Worm (Caenorhabditis elegans) whole organism, L4 larva: Measurements from ENCODE around the gene ZK643.5.

Source experiments
- F26F4.8 ChIP-seq: fragments of 200-800 bp; sonication (Bioruptor generic); conservative IDR thresholded peaks from 2 replicates; pipeline ENCODE4 v1.3.6; 2022; ENCODE audit warnings: missing genetic modification characterization, missing compliant biosample characterization
- R02D3.7 ChIP-seq: fragments of 150-350 bp; sonication (generic microtip); optimal IDR thresholded peaks from 3 replicates; lab custom pipeline; 2014; ENCODE audit warnings: missing biosample characterization, missing genetic modification characterization
- aha-1 ChIP-seq: fragments of 150-350 bp; peaks from one replicate; lab custom pipeline; 2014; ENCODE audit warnings: missing biosample characterization, missing genetic modification characterization
- arid-1 ChIP-seq: fragments of 200-800 bp; sonication (Bioruptor generic); conservative IDR thresholded peaks from 2 replicates; pipeline ENCODE4 v1.3.6; 2022; ENCODE audit warnings: missing genetic modification reagents, missing genetic modification characterization, missing compliant biosample characterization
- ceh-62 ChIP-seq: sonication (generic microtip); optimal IDR thresholded peaks from 2 replicates; lab custom pipeline; 2017; ENCODE audit warnings: missing biosample characterization, missing genetic modification characterization
- daf-16 ChIP-seq, 3 experiments: sonication (generic microtip); optimal IDR thresholded peaks; 2 replicates each; lab custom pipeline; 2016 to 2017; ENCODE audit warnings: missing genetic modification characterization in 3 of 3, missing genetic modification reagents in 3 of 3, mild to moderate bottlenecking in 2 of 3, missing compliant biosample characterization in 2 of 3, missing biosample characterization in 1 of 3, moderate library complexity in 1 of 3
- daf-19 ChIP-seq: fragments of 200-800 bp; sonication (Bioruptor generic); conservative IDR thresholded peaks from 2 replicates; pipeline ENCODE4 v1.3.6; 2022; ENCODE audit warnings: missing genetic modification characterization, missing compliant biosample characterization
- dmd-6 ChIP-seq: fragments of 200-800 bp; sonication (Bioruptor generic); IDR thresholded peaks from 2 replicates; pipeline ENCODE4 v1.3.6; 2022; ENCODE audit warnings: missing genetic modification reagents, missing genetic modification characterization, missing compliant biosample characterization
- dpl-1 ChIP-seq: fragments of 150-350 bp; optimal IDR thresholded peaks from 2 replicates; lab custom pipeline; 2014; ENCODE audit warnings: missing biosample characterization, missing genetic modification reagents, missing genetic modification characterization
- hif-1 ChIP-seq, 2 experiments: sonication (generic microtip); optimal IDR thresholded peaks; 2 replicates each; lab custom pipeline; 2016 to 2017; ENCODE audit warnings: missing compliant biosample characterization in 2 of 2, missing genetic modification characterization in 2 of 2, missing genetic modification reagents in 2 of 2, missing genotype in 2 of 2, mild to moderate bottlenecking in 1 of 2
- hlh-11 ChIP-seq: fragments of 200-800 bp; sonication (Bioruptor generic); optimal IDR thresholded peaks from 2 replicates; lab custom pipeline; 2018; ENCODE audit warnings: mild to moderate bottlenecking, missing genetic modification characterization, missing compliant biosample characterization
- hmg-1.1 ChIP-seq: fragments of 200-800 bp; sonication (Bioruptor generic); IDR thresholded peaks from 2 replicates; pipeline ENCODE4 v1.3.6; 2022; ENCODE audit warnings: missing genetic modification reagents, missing genetic modification characterization, missing compliant biosample characterization
- lin-38 ChIP-seq: fragments of 200-800 bp; sonication (Bioruptor generic); IDR thresholded peaks from 2 replicates; pipeline ENCODE4 v1.3.6; 2022; ENCODE audit warnings: missing genetic modification reagents, missing genetic modification characterization, missing compliant biosample characterization
- lin-39 ChIP-seq: fragments of 150-350 bp; optimal IDR thresholded peaks from 2 replicates; lab custom pipeline; 2014; ENCODE audit warnings: missing biosample characterization, missing genetic modification reagents, missing genetic modification characterization
- lsy-2 ChIP-seq, 2 experiments: fragments of 150-350 bp in 1 of 2; sonication (generic microtip) in 1 of 2; optimal IDR thresholded peaks; 2 replicates each; lab custom pipeline; 2014 to 2017; ENCODE audit warnings: missing biosample characterization in 2 of 2, missing genetic modification characterization in 2 of 2
- madf-5 ChIP-seq, 2 experiments: fragments of 200-800 bp; sonication (Bioruptor generic); IDR thresholded peaks; 2 replicates each; pipeline ENCODE4 v1.3.6; 2022; ENCODE audit warnings: missing compliant biosample characterization in 2 of 2, missing genetic modification characterization in 2 of 2
- mdl-1 ChIP-seq, 2 experiments: fragments of 150-350 bp in 1 of 2; sonication (generic microtip) in 1 of 2; optimal IDR thresholded peaks; 2 replicates each; lab custom pipeline; 2014 to 2017; ENCODE audit warnings: missing biosample characterization in 2 of 2, missing genetic modification characterization in 2 of 2
- mep-1 ChIP-seq: fragments of 150-350 bp; sonication (generic microtip); optimal IDR thresholded peaks from 3 replicates; lab custom pipeline; 2014; ENCODE audit warnings: missing biosample characterization, missing genetic modification characterization
- mes-2 ChIP-seq: sonication (generic microtip); optimal IDR thresholded peaks from 2 replicates; lab custom pipeline; 2016; ENCODE audit warnings: missing genotype, mild to moderate bottlenecking, missing genetic modification characterization, missing compliant biosample characterization; ENCODE audit not compliant: poor library complexity, severe bottlenecking
- mxl-3 ChIP-seq: fragments of 200-800 bp; sonication (Bioruptor generic); optimal IDR thresholded peaks from 2 replicates; lab custom pipeline; 2018; ENCODE audit warnings: mild to moderate bottlenecking, missing genetic modification characterization, missing compliant biosample characterization
- nhr-10 ChIP-seq: fragments of 150-350 bp; optimal IDR thresholded peaks from 2 replicates; lab custom pipeline; 2014; ENCODE audit warnings: missing biosample characterization, missing genetic modification characterization
- nhr-237 ChIP-seq: sonication (generic microtip); optimal IDR thresholded peaks from 2 replicates; lab custom pipeline; 2017; ENCODE audit warnings: missing biosample characterization, missing genetic modification characterization
- nhr-25 ChIP-seq: sonication (generic microtip); optimal IDR thresholded peaks from 2 replicates; lab custom pipeline; 2017; ENCODE audit warnings: missing genetic modification characterization, mild to moderate bottlenecking, missing compliant biosample characterization, antibody characterized with exemption, moderate library complexity, borderline replicate concordance; ENCODE audit not compliant: insufficient read depth
- nhr-42 ChIP-seq: fragments of 200-800 bp; sonication (Bioruptor generic); IDR thresholded peaks from 2 replicates; pipeline ENCODE4 v1.3.6; 2022; ENCODE audit warnings: missing genetic modification characterization, missing compliant biosample characterization
- pha-4 ChIP-seq, 2 experiments: fragments of 150-350 bp in 1 of 2; fragments of 200-800 bp in 1 of 2; sonication (Bioruptor generic) in 1 of 2; IDR thresholded peaks in 1 of 2; optimal IDR thresholded peaks in 1 of 2; 2 replicates each; pipeline versions ENCODE4 v1.3.6 to Lab custom; 2014 to 2022; ENCODE audit warnings: missing genetic modification characterization in 2 of 2, missing genetic modification reagents in 2 of 2, missing biosample characterization in 1 of 2, missing compliant biosample characterization in 1 of 2
- rbr-2 ChIP-seq: sonication (generic microtip); optimal IDR thresholded peaks from 2 replicates; lab custom pipeline; 2016; ENCODE audit warnings: missing genotype, missing genetic modification characterization, missing compliant biosample characterization
- saeg-2 ChIP-seq: fragments of 200-800 bp; sonication (Bioruptor generic); IDR thresholded peaks from 2 replicates; pipeline ENCODE4 v1.3.6; 2022; ENCODE audit warnings: missing genetic modification reagents, missing genetic modification characterization, missing compliant biosample characterization
- set-16 ChIP-seq: fragments of 200-800 bp; sonication (Bioruptor generic); IDR thresholded peaks from 2 replicates; pipeline ENCODE4 v1.3.6; 2022; ENCODE audit warnings: missing genetic modification reagents, missing genetic modification characterization, missing compliant biosample characterization
- snpc-1.2 ChIP-seq: fragments of 200-800 bp; sonication (Bioruptor generic); IDR thresholded peaks from 2 replicates; pipeline ENCODE4 v1.3.6; 2022; ENCODE audit warnings: missing genetic modification reagents, missing genetic modification characterization, missing compliant biosample characterization
- unc-62 ChIP-seq, 3 experiments: fragments of 150-350 bp in 1 of 3; sonication (generic microtip); optimal IDR thresholded peaks in 2 of 3; peaks in 1 of 3; 1 replicate in 1 of 3; 2 replicates in 2 of 3; lab custom pipeline; 2014 to 2017; ENCODE audit warnings: missing biosample characterization in 3 of 3, missing genetic modification characterization in 3 of 3, missing genetic modification reagents in 3 of 3, missing genotype in 1 of 3
- ztf-7 ChIP-seq: fragments of 150-350 bp; optimal IDR thresholded peaks from 2 replicates; lab custom pipeline; 2014; ENCODE audit warnings: missing biosample characterization, missing genetic modification characterization

The ZK643.5 gene

ce11 chrIII:8971255-8972020 lies 15.4 kb upstream of the ZK643.5 start, which contains the start of the genes eif-3.D and R08D7.4:
eif-3.D (minus strand) TSS chrIII:8971578.
R08D7.4 (plus strand) TSS chrIII:8971892.
- TF ChIP-seq daf-19 (GFP tag; lab: Robert Waterston, UW) (no peak), lsy-2 (tag; optimal IDR thresholded peaks at IDR 0.05; lab: Kevin White, UChicago) (peak in 1 of 2 experiments; percentile 80), aha-1 (tag; lab: Kevin White, UChicago) (peak; percentile 65), R02D3.7 (no peak), nhr-25 (tag; lab: Kevin White, UChicago) (no peak), mdl-1 (tag; optimal IDR thresholded peaks at IDR 0.05; lab: Kevin White, UChicago) (no peak), saeg-2 (GFP tag; lab: Robert Waterston, UW) (no peak), dpl-1 (GFP tag; lab: Kevin White, UChicago) (peak; percentile 69), daf-16 (GFP tag; optimal IDR thresholded peaks at IDR 0.05; lab: Kevin White, UChicago) (peak in 1 of 2 experiments; percentile 35), daf-16 (tag; optimal IDR thresholded peaks at IDR 0.05; lab: Kevin White, UChicago) (peak; percentile 33), rbr-2 (peak; percentile 65), mes-2 (peak; percentile 88), arid-1 (GFP tag; lab: Robert Waterston, UW) (peak; percentile 52; the same call in 1 of the 2 replicates), hmg-1.1 (GFP tag; lab: Robert Waterston, UW) (peak; percentile 57; the same call in 1 of the 2 replicates), mxl-3 (GFP tag; lab: Kevin White, UChicago) (peak; percentile 13), hlh-11 (tag; lab: Kevin White, UChicago) (peak; percentile 51), ztf-7 (tag; lab: Kevin White, UChicago) (peak; percentile 34), mep-1 (peak; percentile 64), madf-5 (GFP tag; IDR thresholded peaks at IDR 0.05; lab: Robert Waterston, UW) (no peak), snpc-1.2 (GFP tag; lab: Robert Waterston, UW) (no peak), dmd-6 (GFP tag; lab: Robert Waterston, UW) (peak; percentile 45), lin-38 (peak; percentile 70), pha-4 (GFP tag; IDR thresholded peaks at IDR 0.05; lab: Robert Waterston, UW) (0 out of 2 replicates have a peak, but pooled peaks have one; percentile 31), pha-4 (tag; optimal IDR thresholded peaks at IDR 0.05; lab: Kevin White, UChicago) (no peak)

ce11 chrIII:8967639-8968038 lies 11.6 kb upstream of the ZK643.5 start, which contains the start of the genes bud-13 and rpap-2:
bud-13 (minus strand) TSS chrIII:8967727.
rpap-2 (plus strand) TSS chrIII:8967967.
- peak in 1 of 2 experiments; percentile 22 for TF ChIP-seq hif-1 (tag; optimal IDR thresholded peaks at IDR 0.05; lab: Kevin White, UChicago)
- TF ChIP-seq mes-2: peak; percentile 91
- TF ChIP-seq lin-39 (tag; lab: Kevin White, UChicago): no peak
- TF ChIP-seq nhr-237 (tag; lab: Kevin White, UChicago): no peak
- peak; percentile 29 for TF ChIP-seq dpl-1 (GFP tag; lab: Kevin White, UChicago)
- TF ChIP-seq, all 104 proteins: peak for 3

DNA sequence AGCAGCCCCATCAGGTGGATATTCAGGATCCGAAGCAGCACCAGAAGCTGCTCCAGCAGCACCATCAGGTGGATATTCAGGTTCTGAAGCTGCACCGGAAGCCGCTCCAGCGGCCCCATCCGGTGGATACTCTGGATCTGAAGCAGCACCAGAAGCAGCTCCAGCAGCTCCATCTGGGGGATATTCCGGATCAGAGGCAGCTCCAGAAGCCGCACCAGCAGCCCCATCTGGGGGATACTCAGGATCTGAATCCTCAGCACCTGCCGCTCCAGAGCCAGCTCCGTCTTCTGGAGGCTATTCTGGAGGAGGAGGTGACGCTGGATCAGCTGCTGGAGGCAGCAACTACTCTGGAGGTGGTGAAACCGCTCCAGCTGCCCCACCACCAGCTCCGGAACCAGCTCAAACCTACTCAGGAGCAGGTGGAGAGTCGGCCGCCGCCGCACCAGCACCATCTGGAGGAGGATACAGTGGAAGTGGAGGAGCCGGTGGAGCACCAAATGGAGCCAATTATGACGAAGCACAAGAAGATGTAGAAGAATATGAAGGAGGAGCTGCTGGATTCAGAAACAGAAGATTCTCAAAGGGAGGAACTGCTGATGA lies 8.8 kb upstream of the ZK643.5 start:
- TF ChIP-seq nhr-42 (GFP tag; lab: Robert Waterston, UW) (no peak), unc-62 (GFP tag; optimal IDR thresholded peaks at IDR 0.05 in 1 of 2; lab: Kevin White, UChicago) (peak in 1 of 2 experiments; percentile 15), unc-62 (tag; optimal IDR thresholded peaks at IDR 0.05; lab: Kevin White, UChicago) (no peak), set-16 (GFP tag; lab: Robert Waterston, UW) (peak; percentile 96), nhr-10 (no peak), lin-38 (no peak), ceh-62 (tag; lab: Kevin White, UChicago) (no peak), nhr-237 (tag; lab: Kevin White, UChicago) (no peak), F26F4.8 (GFP tag; lab: Robert Waterston, UW) (no peak), pha-4 (GFP tag; IDR thresholded peaks at IDR 0.05; lab: Robert Waterston, UW) (peak; percentile 69; the same call in 1 of the 2 replicates), pha-4 (tag; optimal IDR thresholded peaks at IDR 0.05; lab: Kevin White, UChicago) (no peak)
